Worm (Caenorhabditis elegans) whole organism, L1 larva: ENCODE results near the gene C10C6.3.

ENCODE experiments used
- C04F5.9 ChIP-seq: sonication (generic microtip); optimal IDR thresholded peaks from 2 replicates; lab custom pipeline; 2016; ENCODE audit warnings: missing genetic modification characterization, missing compliant biosample characterization
- C16A3.4 ChIP-seq: fragments of 150-350 bp; optimal IDR thresholded peaks from 2 replicates; lab custom pipeline; 2014; ENCODE audit warnings: missing biosample characterization, missing genetic modification characterization
- C34B4.2 ChIP-seq: sonication (generic microtip); optimal IDR thresholded peaks from 2 replicates; lab custom pipeline; 2017; ENCODE audit warnings: mild to moderate bottlenecking, missing genetic modification characterization, missing compliant biosample characterization
- F16B12.6 ChIP-seq: fragments of 150-350 bp; optimal IDR thresholded peaks from 2 replicates; lab custom pipeline; 2014; ENCODE audit warnings: missing biosample characterization, missing genetic modification characterization
- aly-2 ChIP-seq: fragments of 150-350 bp; optimal IDR thresholded peaks from 2 replicates; lab custom pipeline; 2014; ENCODE audit warnings: missing biosample characterization, missing genetic modification characterization
- ama-1 ChIP-seq: fragments of 150-350 bp; optimal IDR thresholded peaks from 2 replicates; lab custom pipeline; 2014
- blmp-1 ChIP-seq: fragments of 150-350 bp; optimal IDR thresholded peaks from 2 replicates; lab custom pipeline; 2014; ENCODE audit warnings: missing biosample characterization, missing genetic modification characterization
- ceh-63 ChIP-seq: fragments of 200-800 bp; sonication (Bioruptor generic); optimal IDR thresholded peaks from 2 replicates; lab custom pipeline; 2018; ENCODE audit warnings: mild to moderate bottlenecking, missing genetic modification characterization, missing compliant biosample characterization
- ceh-82 ChIP-seq, 3 experiments: fragments of 150-350 bp in 1 of 3; sonication (generic microtip) in 2 of 3; optimal IDR thresholded peaks; 2 replicates each; lab custom pipeline; 2014 to 2017; ENCODE audit warnings: missing biosample characterization in 3 of 3, missing genetic modification characterization in 3 of 3
- ceh-90 ChIP-seq: sonication (generic microtip); optimal IDR thresholded peaks from 2 replicates; lab custom pipeline; 2016; ENCODE audit warnings: missing genetic modification characterization, missing compliant biosample characterization
- ces-1 ChIP-seq: fragments of 150-350 bp; optimal IDR thresholded peaks from 2 replicates; lab custom pipeline; 2014; ENCODE audit warnings: missing biosample characterization, missing genetic modification reagents, missing genetic modification characterization
- dpl-1 ChIP-seq, 3 experiments: fragments of 150-350 bp in 2 of 3; sonication (generic microtip) in 1 of 3; optimal IDR thresholded peaks; 2 replicates each; lab custom pipeline; 2014 to 2017; ENCODE audit warnings: missing biosample characterization in 3 of 3, missing genetic modification characterization in 3 of 3, missing genetic modification reagents in 3 of 3
- dsc-1 ChIP-seq: sonication (generic microtip); optimal IDR thresholded peaks from 2 replicates; lab custom pipeline; 2016; ENCODE audit warnings: mild to moderate bottlenecking, missing genetic modification characterization, missing compliant biosample characterization
- elt-2 ChIP-seq: sonication (generic microtip); optimal IDR thresholded peaks from 2 replicates; lab custom pipeline; 2016; ENCODE audit warnings: missing genetic modification characterization, mild to moderate bottlenecking, inconsistent platforms, missing compliant biosample characterization, missing genetic modification reagents
- elt-3 ChIP-seq, 6 experiments: fragments of 150-350 bp in 1 of 6; sonication (generic microtip); optimal IDR thresholded peaks; 2 replicates each; lab custom pipeline; 2017 to 2018; ENCODE audit warnings: missing biosample characterization in 6 of 6, missing genetic modification characterization in 6 of 6, inconsistent platforms in 1 of 6
- grh-1 ChIP-seq: fragments of 200-800 bp; sonication (Bioruptor generic); IDR thresholded peaks from 2 replicates; pipeline ENCODE4 v1.3.6; 2022; ENCODE audit warnings: missing genetic modification reagents, missing genetic modification characterization, missing compliant biosample characterization
- hpl-2 ChIP-seq: fragments of 150-350 bp; optimal IDR thresholded peaks from 2 replicates; lab custom pipeline; 2014; ENCODE audit warnings: missing biosample characterization, missing genetic modification reagents, missing genetic modification characterization
- lin-13 ChIP-seq: fragments of 150-350 bp; optimal IDR thresholded peaks from 2 replicates; lab custom pipeline; 2014; ENCODE audit warnings: missing biosample characterization, missing genetic modification reagents, missing genetic modification characterization
- lin-14 ChIP-seq: fragments of 200-800 bp; sonication (Bioruptor generic); optimal IDR thresholded peaks from 2 replicates; lab custom pipeline; 2018; ENCODE audit warnings: mild to moderate bottlenecking, missing genetic modification characterization, moderate library complexity, missing compliant biosample characterization
- lin-35 ChIP-seq, 2 experiments: fragments of 150-350 bp; optimal IDR thresholded peaks; 2 replicates each; lab custom pipeline; 2014; ENCODE audit warnings: missing biosample characterization in 2 of 2, missing genetic modification characterization in 2 of 2, missing genetic modification reagents in 2 of 2
- lin-39 ChIP-seq: fragments of 150-350 bp; optimal IDR thresholded peaks from 2 replicates; lab custom pipeline; 2014; ENCODE audit warnings: missing biosample characterization, missing genetic modification reagents, missing genetic modification characterization
- nhr-11 ChIP-seq: fragments of 150-350 bp; optimal IDR thresholded peaks from 2 replicates; lab custom pipeline; 2014; ENCODE audit warnings: missing biosample characterization, missing genetic modification characterization
- nhr-12 ChIP-seq: sonication (generic microtip); optimal IDR thresholded peaks from 2 replicates; lab custom pipeline; 2017; ENCODE audit warnings: missing biosample characterization, missing genetic modification characterization
- nhr-19 ChIP-seq: fragments of 200-800 bp; sonication (Bioruptor generic); conservative IDR thresholded peaks from 2 replicates; pipeline ENCODE4 v1.3.6; 2022; ENCODE audit warnings: missing genetic modification characterization, missing compliant biosample characterization
- nhr-20 ChIP-seq: sonication (generic microtip); optimal IDR thresholded peaks from 2 replicates; lab custom pipeline; 2016; ENCODE audit warnings: mild to moderate bottlenecking, missing genetic modification characterization, missing compliant biosample characterization
- nhr-28 ChIP-seq: fragments of 150-350 bp; optimal IDR thresholded peaks from 2 replicates; lab custom pipeline; 2014; ENCODE audit warnings: missing biosample characterization, missing genetic modification characterization
- nhr-47 ChIP-seq: sonication (generic microtip); optimal IDR thresholded peaks from 2 replicates; lab custom pipeline; 2016; ENCODE audit warnings: mild to moderate bottlenecking, missing genetic modification characterization, moderate library complexity, missing compliant biosample characterization
- nhr-71 ChIP-seq: sonication (generic microtip); optimal IDR thresholded peaks from 2 replicates; lab custom pipeline; 2016; ENCODE audit warnings: mild to moderate bottlenecking, missing genetic modification characterization, moderate library complexity, missing compliant biosample characterization
- nhr-77 ChIP-seq: fragments of 150-350 bp; optimal IDR thresholded peaks from 2 replicates; lab custom pipeline; 2014; ENCODE audit warnings: missing biosample characterization, missing genetic modification characterization
- nhr-84 ChIP-seq: sonication (generic microtip); optimal IDR thresholded peaks from 2 replicates; lab custom pipeline; 2017; ENCODE audit warnings: missing biosample characterization, missing genetic modification characterization
- nhr-85 ChIP-seq: sonication (generic microtip); peaks from one replicate; lab custom pipeline; 2016; ENCODE audit warnings: missing genetic modification characterization, inconsistent platforms, missing compliant biosample characterization
- pax-3 ChIP-seq: fragments of 200-800 bp; sonication (Bioruptor generic); optimal IDR thresholded peaks from 2 replicates; lab custom pipeline; 2018; ENCODE audit warnings: mild to moderate bottlenecking, missing genetic modification characterization, moderate library complexity, missing compliant biosample characterization
- skn-1 ChIP-seq: fragments of 150-350 bp; optimal IDR thresholded peaks from 2 replicates; lab custom pipeline; 2014; ENCODE audit warnings: missing biosample characterization, missing genetic modification characterization
- snu-23 ChIP-seq: sonication (generic microtip); optimal IDR thresholded peaks from 2 replicates; lab custom pipeline; 2016; ENCODE audit warnings: missing genetic modification characterization, missing compliant biosample characterization
- sox-4 ChIP-seq: sonication (generic microtip); optimal IDR thresholded peaks from 2 replicates; lab custom pipeline; 2016; ENCODE audit warnings: missing genetic modification characterization, missing compliant biosample characterization
- tbx-2 ChIP-seq: sonication (generic microtip); optimal IDR thresholded peaks from 2 replicates; lab custom pipeline; 2016; ENCODE audit warnings: missing genetic modification characterization, missing compliant biosample characterization
- tlp-1 ChIP-seq: fragments of 150-350 bp; optimal IDR thresholded peaks from 2 replicates; lab custom pipeline; 2014; ENCODE audit warnings: missing biosample characterization, missing genetic modification characterization
- unc-30 ChIP-seq: sonication (generic microtip); optimal IDR thresholded peaks from 2 replicates; lab custom pipeline; 2017; ENCODE audit warnings: missing biosample characterization, missing genetic modification characterization
- unc-62 ChIP-seq: fragments of 150-350 bp; optimal IDR thresholded peaks from 2 replicates; lab custom pipeline; 2014; ENCODE audit warnings: missing biosample characterization, missing genetic modification reagents, missing genetic modification characterization
- vab-15 ChIP-seq: sonication (generic microtip); optimal IDR thresholded peaks from 2 replicates; lab custom pipeline; 2017; ENCODE audit warnings: missing genotype, mild to moderate bottlenecking, missing genetic modification characterization, missing compliant biosample characterization
- xbp-1 ChIP-seq: sonication (generic microtip); optimal IDR thresholded peaks from 2 replicates; lab custom pipeline; 2016; ENCODE audit warnings: missing genetic modification characterization, missing compliant biosample characterization
- zag-1 ChIP-seq: fragments of 150-350 bp; optimal IDR thresholded peaks from 2 replicates; lab custom pipeline; 2014; ENCODE audit warnings: missing biosample characterization, missing genetic modification characterization
- ztf-4 ChIP-seq: fragments of 150-350 bp; optimal IDR thresholded peaks from 2 replicates; lab custom pipeline; 2014; ENCODE audit warnings: missing biosample characterization, missing genetic modification characterization

C10C6.3 gene

DNA sequence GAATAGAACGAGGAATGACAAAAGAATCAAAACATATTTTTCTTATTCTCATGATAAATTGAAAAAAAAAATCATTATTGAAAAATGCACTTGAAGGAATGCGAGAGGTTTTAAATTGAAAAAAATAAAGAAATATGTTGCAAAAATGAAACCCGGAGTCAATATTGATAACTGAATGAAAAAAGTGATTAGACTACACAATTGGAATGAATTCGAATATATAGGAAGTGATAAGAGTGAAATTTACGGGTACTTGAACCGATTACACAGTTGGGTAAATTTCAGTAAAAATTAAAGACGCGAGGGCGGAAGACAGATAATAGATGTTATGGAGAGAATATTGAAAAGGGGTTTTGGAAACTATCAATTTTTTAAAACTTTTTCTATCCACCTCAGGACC, 24.1 kb upstream of the C10C6.3 start:
- TF ChIP-seq elt-2 (tag; lab: Kevin White, UChicago) (peak; percentile 68), lin-13 (GFP tag; lab: Kevin White, UChicago) (no peak)

DNA sequence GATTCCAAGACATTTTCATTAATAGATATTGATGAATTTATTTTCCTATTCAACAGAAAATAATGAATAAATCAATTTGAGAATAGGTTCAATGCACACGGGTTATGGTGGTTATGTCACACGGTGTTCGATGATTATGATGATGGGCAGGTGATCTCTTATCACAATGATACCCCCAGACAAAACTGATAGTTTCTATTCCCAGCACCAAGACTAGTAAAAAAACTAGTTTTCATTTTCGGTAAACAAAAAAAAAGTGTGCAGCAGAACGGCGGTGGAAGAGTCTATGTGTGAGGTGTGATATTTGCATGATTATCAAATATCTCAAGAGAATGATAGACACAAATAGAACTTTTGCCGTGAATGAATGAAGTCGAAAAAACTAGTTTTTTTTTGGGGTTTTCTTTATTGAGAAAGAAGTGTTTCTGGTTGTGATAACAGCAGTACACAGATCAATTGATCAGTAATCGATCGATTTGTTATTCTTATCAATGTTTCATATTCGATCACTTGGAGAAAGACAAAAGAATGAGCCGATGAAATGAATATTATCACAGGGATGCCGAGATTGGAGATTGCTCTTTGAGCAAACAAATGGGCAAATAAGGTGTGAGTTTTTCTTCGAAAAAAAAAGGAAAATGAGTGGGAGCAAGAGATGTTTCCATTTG, 23.0 kb upstream of the C10C6.3 start:
- TF ChIP-seq unc-62 (GFP tag; lab: Kevin White, UChicago) (no peak), elt-3 (tag; optimal IDR thresholded peaks at IDR 0.05; lab: Kevin White, UChicago) (peak in 1 of 6 experiments; percentile 50), nhr-85 (tag; lab: Kevin White, UChicago) (peak; percentile 74), ceh-82 (tag; optimal IDR thresholded peaks at IDR 0.05; lab: Kevin White, UChicago) (no peak), F16B12.6 (tag; lab: Kevin White, UChicago) (no peak), ceh-90 (no peak), dsc-1 (tag; lab: Kevin White, UChicago) (no peak), C04F5.9 (tag; lab: Kevin White, UChicago) (no peak), ces-1 (GFP tag; lab: Kevin White, UChicago) (no peak), lin-14 (GFP tag; lab: Kevin White, UChicago) (peak; percentile 29), nhr-77 (no peak), nhr-28 (no peak), nhr-19 (GFP tag; lab: Robert Waterston, UW) (no peak), elt-2 (tag; lab: Kevin White, UChicago) (peak; percentile 65), nhr-84 (tag; lab: Kevin White, UChicago) (no peak), snu-23 (GFP tag; lab: Kevin White, UChicago) (peak; percentile 30), nhr-20 (tag; lab: Kevin White, UChicago) (peak; percentile 41), tbx-2 (tag; lab: Kevin White, UChicago) (no peak), nhr-12 (tag; lab: Kevin White, UChicago) (no peak), lin-13 (GFP tag; lab: Kevin White, UChicago) (no peak), nhr-71 (tag; lab: Kevin White, UChicago) (peak; percentile 42), hpl-2 (GFP tag; lab: Kevin White, UChicago) (no peak), lin-35 (GFP tag; optimal IDR thresholded peaks at IDR 0.05; lab: Kevin White, UChicago) (peak in 1 of 2 experiments; percentile 48), grh-1 (peak; percentile 44; the same call in 1 of the 2 replicates), blmp-1 (tag; lab: Kevin White, UChicago) (no peak)

DNA sequence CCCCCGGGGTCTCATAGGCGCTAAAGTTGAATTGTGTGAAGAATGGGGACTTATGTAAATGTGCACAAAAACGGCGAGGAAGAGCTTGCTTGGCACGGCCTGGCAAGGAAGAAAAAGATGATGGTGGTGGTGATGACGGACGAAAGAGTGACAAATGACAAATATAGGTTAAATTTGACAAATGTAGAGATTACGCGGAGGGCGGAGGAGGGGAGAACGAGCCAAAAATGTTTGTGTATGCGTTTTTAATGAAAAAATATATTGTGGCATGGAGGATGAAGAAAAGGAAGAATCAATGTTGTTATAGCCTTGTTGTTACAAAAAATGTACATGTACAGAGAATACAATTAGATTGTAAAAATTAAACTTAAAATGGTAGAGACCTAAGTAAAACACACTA, 21.8 kb upstream of the C10C6.3 start:
- TF ChIP-seq lin-35 (GFP tag; optimal IDR thresholded peaks at IDR 0.05; lab: Kevin White, UChicago) (no peak), dpl-1 (GFP tag; optimal IDR thresholded peaks at IDR 0.05; lab: Kevin White, UChicago) (no peak), vab-15 (no peak), ceh-63 (GFP tag; lab: Kevin White, UChicago) (no peak), nhr-47 (tag; lab: Kevin White, UChicago) (no peak), C04F5.9 (tag; lab: Kevin White, UChicago) (no peak), nhr-20 (tag; lab: Kevin White, UChicago) (no peak), sox-4 (tag; lab: Kevin White, UChicago) (no peak), skn-1 (no peak), ceh-90 (no peak)

DNA sequence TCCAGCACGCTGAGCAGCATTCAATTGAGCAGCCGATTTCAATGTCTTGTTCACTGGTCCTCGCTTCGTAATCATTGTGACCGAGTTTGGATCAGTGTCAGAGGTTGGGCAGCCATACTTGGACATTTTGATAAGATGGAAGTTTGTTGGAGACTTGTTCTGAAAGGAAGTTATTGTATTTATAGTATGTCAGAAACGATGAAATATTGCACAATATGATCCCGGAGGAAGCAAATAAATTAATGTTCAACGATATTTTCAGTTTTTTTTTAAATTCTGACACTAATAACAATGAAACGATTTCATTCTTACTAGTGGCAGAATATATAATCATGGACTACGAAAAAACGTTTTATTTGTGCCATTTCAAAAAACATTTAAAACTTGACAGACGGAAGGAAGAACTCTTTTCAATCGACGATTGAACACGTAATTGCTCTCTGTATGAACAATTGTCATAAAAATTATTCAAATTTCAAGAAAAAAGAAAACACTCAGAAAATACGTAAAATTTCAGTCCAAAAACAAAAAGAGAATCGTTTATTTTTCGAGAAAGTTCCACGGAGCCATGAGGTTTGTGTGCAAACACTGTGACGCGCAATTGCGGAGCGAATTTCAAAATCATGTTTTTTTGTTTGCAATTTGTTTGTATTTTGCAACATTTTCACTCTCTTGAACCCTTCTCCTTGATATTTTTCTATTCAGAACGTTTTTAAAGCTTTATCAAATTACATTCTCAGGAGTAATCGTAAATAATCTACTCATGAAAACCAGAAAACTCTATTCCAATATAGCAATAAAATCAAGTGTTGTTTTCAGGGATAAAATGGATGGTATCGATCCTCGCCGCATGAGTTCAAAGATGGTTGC, 15.2 kb upstream of the C10C6.3 start, which contains the start of the genes mbf-1 and nse-4:
TSS of gene mbf-1 (minus strand) at position 343 of the 870 bp plus-strand sequence.
TSS of gene nse-4 (plus strand) at position 820 of the 870 bp plus-strand sequence.
- TF ChIP-seq ceh-82 (tag; optimal IDR thresholded peaks at IDR 0.05; lab: Kevin White, UChicago): peak; percentile 54 to 60 (median 59)
- peak; percentile 80 for TF ChIP-seq nhr-47 (tag; lab: Kevin White, UChicago)
- no peak for TF ChIP-seq nhr-28
- TF ChIP-seq hpl-2 (GFP tag; lab: Kevin White, UChicago): no peak
- no peak for TF ChIP-seq nhr-12 (tag; lab: Kevin White, UChicago)
- TF ChIP-seq lin-14 (GFP tag; lab: Kevin White, UChicago): peak; percentile 78
- peak; percentile 79 for TF ChIP-seq xbp-1
- TF ChIP-seq nhr-11 (tag; lab: Kevin White, UChicago): no peak
- TF ChIP-seq ama-1: peak; percentile 36
- no peak for TF ChIP-seq lin-39 (tag; lab: Kevin White, UChicago)
- no peak for TF ChIP-seq aly-2 (tag; lab: Kevin White, UChicago)
- no peak for TF ChIP-seq grh-1
- TF ChIP-seq C34B4.2 (tag; lab: Kevin White, UChicago): no peak
- TF ChIP-seq C16A3.4 (tag; lab: Kevin White, UChicago): peak; percentile 61
- no peak for TF ChIP-seq zag-1 (tag; lab: Kevin White, UChicago)
- no peak for TF ChIP-seq unc-30 (tag; lab: Kevin White, UChicago)
- no peak for TF ChIP-seq ztf-4 (tag; lab: Kevin White, UChicago)
- TF ChIP-seq tbx-2 (tag; lab: Kevin White, UChicago): peak; percentile 64
- TF ChIP-seq lin-35 (GFP tag; optimal IDR thresholded peaks at IDR 0.05; lab: Kevin White, UChicago): peak; percentile 81 to 89
- TF ChIP-seq tlp-1: no peak
- peak; percentile 47 for TF ChIP-seq dsc-1 (tag; lab: Kevin White, UChicago)
- TF ChIP-seq pax-3 (tag; lab: Kevin White, UChicago): no peak
